Worm (Caenorhabditis elegans) whole organism, L4/young adult: ENCODE results near the gene bbln-1.

Experiments used
- dao-5 ChIP-seq: sonication (generic microtip); optimal IDR thresholded peaks from 2 replicates; lab custom pipeline; 2016; ENCODE audit warnings: missing genotype, missing genetic modification characterization, moderate library complexity, missing compliant biosample characterization
- him-1 ChIP-seq: sonication (generic microtip); optimal IDR thresholded peaks from 2 replicates; lab custom pipeline; 2016; ENCODE audit warnings: missing genotype, missing genetic modification reagents, missing genetic modification characterization, missing compliant biosample characterization

- TF ChIP-seq dao-5 (tag; lab: Kevin White, UChicago) (no peak), him-1 (tag; lab: Kevin White, UChicago) (no peak)
Observed at ce11 chrX:3117204-3117603, 35.1 kb downstream of the bbln-1 start.
